Fruit fly (Drosophila melanogaster) whole organism, embryonic: ENCODE data around the gene CG6511.

Source experiments
- Adf1 ChIP-seq: fragments of 200-800 bp; sonication (Bioruptor generic); IDR thresholded peaks from 2 replicates; pipeline ENCODE4 v1.3.6; 2022; ENCODE audit warnings: missing biosample characterization, missing genetic modification characterization
- Antp ChIP-seq: fragments of 200-800 bp; sonication (Bioruptor generic); optimal IDR thresholded peaks from 3 replicates; lab custom pipeline; 2016; ENCODE audit warnings: missing biosample characterization, missing genetic modification characterization
- Blimp-1 ChIP-seq: fragments of 200-800 bp; sonication (Bioruptor generic); optimal IDR thresholded peaks from 3 replicates; lab custom pipeline; 2018; ENCODE audit warnings: missing biosample characterization, missing genetic modification characterization, mild to moderate bottlenecking, moderate library complexity, missing genetic modification reagents
- CG10366 ChIP-seq: fragments of 200-800 bp; sonication (Bioruptor generic); IDR thresholded peaks from 2 replicates; pipeline ENCODE4 v1.3.6; 2022; ENCODE audit warnings: missing biosample characterization, missing genetic modification characterization
- CG11456 ChIP-seq: fragments of 200-800 bp; sonication (Bioruptor generic); IDR thresholded peaks from 3 replicates; pipeline ENCODE4 v1.3.6; 2022; ENCODE audit warnings: missing biosample characterization, missing genetic modification characterization
- CG12236 ChIP-seq: fragments of 200-800 bp; sonication (Bioruptor generic); optimal IDR thresholded peaks from 2 replicates; lab custom pipeline; 2016; ENCODE audit warnings: missing biosample characterization, missing genetic modification characterization
- CG12744 ChIP-seq: fragments of 200-800 bp; sonication (Bioruptor generic); optimal IDR thresholded peaks from 2 replicates; lab custom pipeline; 2016; ENCODE audit warnings: missing biosample characterization, missing genetic modification characterization
- CG13624 ChIP-seq: fragments of 200-800 bp; sonication (Bioruptor generic); optimal IDR thresholded peaks from 2 replicates; lab custom pipeline; 2016; ENCODE audit warnings: missing biosample characterization, missing genetic modification characterization
- CG13894 ChIP-seq: fragments of 200-800 bp; sonication (Bioruptor generic); optimal IDR thresholded peaks from 3 replicates; lab custom pipeline; 2018; ENCODE audit warnings: missing biosample characterization, mild to moderate bottlenecking, missing genetic modification characterization, moderate library complexity
- CG1603 ChIP-seq: fragments of 200-800 bp; sonication (Bioruptor generic); optimal IDR thresholded peaks from 2 replicates; lab custom pipeline; 2019; ENCODE audit warnings: missing biosample characterization, mild to moderate bottlenecking, missing genetic modification characterization, moderate library complexity
- CG2202 ChIP-seq: fragments of 200-800 bp; sonication (Bioruptor generic); optimal IDR thresholded peaks from 2 replicates; lab custom pipeline; 2018; ENCODE audit warnings: missing biosample characterization, mild to moderate bottlenecking, missing genetic modification characterization
- CG31441 ChIP-seq: fragments of 200-800 bp; sonication (Bioruptor generic); IDR thresholded peaks from 2 replicates; pipeline ENCODE4 v1.3.6; 2022; ENCODE audit warnings: missing biosample characterization, missing genetic modification characterization
- CG3726 ChIP-seq: fragments of 200-800 bp; sonication (Bioruptor generic); IDR thresholded peaks from 3 replicates; pipeline ENCODE4, ENCODE4 v1.3.6; 2022; ENCODE audit warnings: missing biosample characterization, missing genetic modification characterization
- CG3838 ChIP-seq: fragments of 200-800 bp; sonication (Bioruptor generic); optimal IDR thresholded peaks from 3 replicates; lab custom pipeline; 2016; ENCODE audit warnings: missing biosample characterization, missing genetic modification characterization
- CG4328 ChIP-seq: fragments of 200-800 bp; sonication (Bioruptor generic); optimal IDR thresholded peaks from 3 replicates; lab custom pipeline; 2017; ENCODE audit warnings: missing biosample characterization, missing genetic modification reagents, missing genetic modification characterization
- CG7271 ChIP-seq: fragments of 200-800 bp; sonication (Bioruptor generic); optimal IDR thresholded peaks from 2 replicates; lab custom pipeline; 2018; ENCODE audit warnings: missing biosample characterization, mild to moderate bottlenecking, missing genetic modification characterization, moderate library complexity
- CG7372 ChIP-seq: fragments of 200-800 bp; sonication (Bioruptor generic); IDR thresholded peaks from 2 replicates; pipeline ENCODE4 v1.3.6; 2022; ENCODE audit warnings: missing biosample characterization, missing genetic modification characterization
- CG7963 ChIP-seq: fragments of 200-800 bp; sonication (Bioruptor generic); IDR thresholded peaks from 3 replicates; pipeline ENCODE4 v1.3.6; 2022; ENCODE audit warnings: missing biosample characterization, missing genetic modification characterization; ENCODE audit not compliant: partially characterized antibody
- Dfd ChIP-seq, 2 experiments: fragments of >200 bp; optimal IDR thresholded peaks; 2 replicates each; lab custom pipeline; 2017; ENCODE audit warnings: missing biosample characterization in 2 of 2, missing genetic modification characterization in 2 of 2
- Doc3 ChIP-seq: fragments of 200-800 bp; sonication (Bioruptor generic); IDR thresholded peaks from 3 replicates; pipeline ENCODE4 v1.3.6; 2022; ENCODE audit warnings: missing biosample characterization, missing genetic modification characterization; ENCODE audit not compliant: partially characterized antibody
- Fer2 ChIP-seq: fragments of 200-800 bp; sonication (Bioruptor generic); optimal IDR thresholded peaks from 2 replicates; lab custom pipeline; 2018; ENCODE audit warnings: missing biosample characterization, mild to moderate bottlenecking, missing genetic modification characterization, moderate library complexity
- Gsc ChIP-seq: fragments of 200-800 bp; sonication (Bioruptor generic); IDR thresholded peaks from 2 replicates; pipeline ENCODE4 v1.3.6; 2022; ENCODE audit warnings: missing biosample characterization, missing genetic modification characterization
- HLH54F ChIP-seq: fragments of 200-800 bp; sonication (Bioruptor generic); optimal IDR thresholded peaks from 3 replicates; lab custom pipeline; 2016; ENCODE audit warnings: missing biosample characterization, missing genetic modification characterization
- Hand ChIP-seq: fragments of 200-800 bp; sonication (Bioruptor generic); optimal IDR thresholded peaks from 2 replicates; lab custom pipeline; 2017; ENCODE audit warnings: mild to moderate bottlenecking, missing biosample characterization, missing genetic modification reagents, missing genetic modification characterization
- Hr78 ChIP-seq, 2 experiments: fragments of 200-800 bp in 1 of 2; fragments of >200 bp in 1 of 2; sonication (Bioruptor generic) in 1 of 2; optimal IDR thresholded peaks; 2 replicates each; lab custom pipeline; 2017 to 2019; ENCODE audit warnings: missing biosample characterization in 2 of 2, missing genetic modification characterization in 2 of 2, mild to moderate bottlenecking in 1 of 2, moderate library complexity in 1 of 2
- Jarid2 ChIP-seq: fragments of 200-800 bp; sonication (Bioruptor generic); optimal IDR thresholded peaks from 3 replicates; lab custom pipeline; 2017; ENCODE audit warnings: mild to moderate bottlenecking, missing biosample characterization, missing genetic modification reagents, missing genetic modification characterization
- NC2α ChIP-seq: fragments of 200-800 bp; sonication (Bioruptor generic); optimal IDR thresholded peaks from 2 replicates; lab custom pipeline; 2016; ENCODE audit warnings: missing biosample characterization, missing genetic modification characterization
- Opbp ChIP-seq: fragments of 200-800 bp; sonication (Bioruptor generic); IDR thresholded peaks from 3 replicates; pipeline ENCODE4 v1.3.6; 2022; ENCODE audit warnings: missing biosample characterization, missing genetic modification characterization; ENCODE audit not compliant: partially characterized antibody
- Poxn ChIP-seq: fragments of 200-800 bp; sonication (Bioruptor generic); IDR thresholded peaks from 2 replicates; pipeline ENCODE4 v1.3.6; 2022; ENCODE audit warnings: missing biosample characterization, missing genetic modification characterization
- Tbp ChIP-seq: fragments of >200 bp; optimal IDR thresholded peaks from 2 replicates; lab custom pipeline; 2018; ENCODE audit warnings: missing biosample characterization, missing genetic modification characterization
- ab ChIP-seq: fragments of 200-800 bp; sonication (Bioruptor generic); optimal IDR thresholded peaks from 2 replicates; lab custom pipeline; 2016; ENCODE audit warnings: missing biosample characterization, missing genetic modification characterization
- bigmax ChIP-seq: fragments of 200-800 bp; sonication (Bioruptor generic); optimal IDR thresholded peaks from 2 replicates; lab custom pipeline; 2018; ENCODE audit warnings: missing biosample characterization, mild to moderate bottlenecking, missing genetic modification characterization
- bsh ChIP-seq, 2 experiments: fragments of 200-800 bp; sonication (Bioruptor generic); optimal IDR thresholded peaks; 2 replicates each; lab custom pipeline; 2017 to 2018; ENCODE audit warnings: mild to moderate bottlenecking in 2 of 2, missing biosample characterization in 2 of 2, missing genetic modification characterization in 2 of 2, moderate library complexity in 1 of 2
- btn ChIP-seq: fragments of 200-800 bp; sonication (Bioruptor generic); optimal IDR thresholded peaks from 2 replicates; lab custom pipeline; 2016; ENCODE audit warnings: missing biosample characterization, missing genetic modification characterization
- crc ChIP-seq: fragments of 200-800 bp; sonication (Bioruptor generic); optimal IDR thresholded peaks from 2 replicates; lab custom pipeline; 2016; ENCODE audit warnings: missing biosample characterization, missing genetic modification characterization
- crp ChIP-seq, 2 experiments: fragments of 200-800 bp; sonication (Bioruptor generic); optimal IDR thresholded peaks; 2 replicates in 1 of 2; 3 replicates in 1 of 2; lab custom pipeline; 2017; ENCODE audit warnings: missing biosample characterization in 2 of 2, missing genetic modification characterization in 2 of 2, mild to moderate bottlenecking in 1 of 2, moderate library complexity in 1 of 2
- dmrt99B ChIP-seq: fragments of 200-800 bp; sonication (Bioruptor generic); optimal IDR thresholded peaks from 2 replicates; lab custom pipeline; 2018; ENCODE audit warnings: missing biosample characterization, mild to moderate bottlenecking, missing genetic modification characterization, moderate library complexity
- eyg ChIP-seq: fragments of 200-800 bp; sonication (Bioruptor generic); optimal IDR thresholded peaks from 3 replicates; lab custom pipeline; 2016; ENCODE audit warnings: missing biosample characterization, missing genetic modification characterization
- fd96Cb ChIP-seq: fragments of 200-800 bp; sonication (Bioruptor generic); optimal IDR thresholded peaks from 2 replicates; lab custom pipeline; 2018; ENCODE audit warnings: missing biosample characterization, mild to moderate bottlenecking, missing genetic modification characterization, moderate library complexity
- gsb-n ChIP-seq: fragments of 200-800 bp; sonication (Bioruptor generic); optimal IDR thresholded peaks from 3 replicates; lab custom pipeline; 2018; ENCODE audit warnings: missing biosample characterization, mild to moderate bottlenecking, missing genetic modification characterization
- hb ChIP-seq: fragments of 200-800 bp; sonication (Bioruptor generic); IDR thresholded peaks from 3 replicates; pipeline ENCODE4 v1.3.6; 2022; ENCODE audit warnings: missing biosample characterization, missing genetic modification characterization; ENCODE audit not compliant: partially characterized antibody
- psq ChIP-seq: fragments of 200-800 bp; sonication (Bioruptor generic); optimal IDR thresholded peaks from 2 replicates; lab custom pipeline; 2017; ENCODE audit warnings: missing biosample characterization, missing genetic modification characterization
- repo ChIP-seq: fragments of 200-800 bp; sonication (Bioruptor generic); optimal IDR thresholded peaks from 2 replicates; lab custom pipeline; 2016; ENCODE audit warnings: missing biosample characterization, missing genetic modification characterization
- sima ChIP-seq: fragments of 200-800 bp; sonication (Bioruptor generic); optimal IDR thresholded peaks from 2 replicates; lab custom pipeline; 2016; ENCODE audit warnings: missing biosample characterization, missing genetic modification characterization
- sna ChIP-seq: fragments of 200-800 bp; sonication (Bioruptor generic); IDR thresholded peaks from 2 replicates; pipeline ENCODE4 v1.3.6; 2022; ENCODE audit warnings: missing biosample characterization, missing genetic modification characterization; ENCODE audit not compliant: partially characterized antibody
- sob ChIP-seq: fragments of 200-800 bp; sonication (Bioruptor generic); IDR thresholded peaks from 2 replicates; pipeline ENCODE4 v1.3.6; 2022; ENCODE audit warnings: missing biosample characterization, missing genetic modification characterization
- tll ChIP-seq, 2 experiments: fragments of 200-800 bp in 1 of 2; fragments of >200 bp in 1 of 2; sonication (Bioruptor generic) in 1 of 2; optimal IDR thresholded peaks; 2 replicates each; lab custom pipeline; 2017 to 2019; ENCODE audit warnings: missing biosample characterization in 2 of 2, missing genetic modification characterization in 2 of 2, mild to moderate bottlenecking in 1 of 2, moderate library complexity in 1 of 2
- usp ChIP-seq: fragments of >200 bp; optimal IDR thresholded peaks from 2 replicates; lab custom pipeline; 2017; ENCODE audit warnings: missing biosample characterization, missing genetic modification characterization
- vnd ChIP-seq: fragments of 200-800 bp; sonication (Bioruptor generic); IDR thresholded peaks from 3 replicates; pipeline ENCODE4 v1.3.6; 2022; ENCODE audit warnings: missing biosample characterization, missing genetic modification characterization; ENCODE audit not compliant: partially characterized antibody
- wdn ChIP-seq: fragments of 200-800 bp; sonication (Bioruptor generic); IDR thresholded peaks from 2 replicates; pipeline ENCODE4 v1.3.6; 2022; ENCODE audit warnings: missing biosample characterization, missing genetic modification characterization

The CG6511 gene

dm6 chr3L:8719990-8720559 is 1.0 kb upstream of the CG6511 start, which contains the start of gene SrpRbeta (continued):
- TF ChIP-seq Doc3 (GFP tag; lab: Robert Waterston, UW) (no peak), crp (GFP tag; optimal IDR thresholded peaks at IDR 0.05; lab: Kevin White, UChicago) (peak in 1 of 2 experiments; percentile 29), Dfd (GFP tag; optimal IDR thresholded peaks at IDR 0.05; lab: Kevin White, UChicago) (no peak), Hand (no peak), vnd (no peak), Opbp (GFP tag; lab: Robert Waterston, UW) (no peak), repo (GFP tag; lab: Kevin White, UChicago) (peak; percentile 4), bsh (GFP tag; optimal IDR thresholded peaks at IDR 0.05; lab: Kevin White, UChicago) (no peak), CG13624 (peak; percentile 45), sima (GFP tag; lab: Kevin White, UChicago) (no peak), Hr78 (GFP tag; optimal IDR thresholded peaks at IDR 0.05; lab: Kevin White, UChicago) (no peak), usp (GFP tag; lab: Kevin White, UChicago) (no peak), btn (GFP tag; lab: Kevin White, UChicago) (no peak), HLH54F (peak; percentile 30), Fer2 (no peak), Jarid2 (no peak), fd96Cb (no peak), CG3838 (no peak), bigmax (no peak), CG3726 (GFP tag; lab: Robert Waterston, UW) (no peak), Gsc (GFP tag; lab: Robert Waterston, UW) (no peak), CG12236 (no peak), CG7271 (tag; lab: Kevin White, UChicago) (no peak), CG7372 (GFP tag; lab: Robert Waterston, UW) (no peak), CG7963 (GFP tag; lab: Robert Waterston, UW) (no peak), NC2α (GFP tag; lab: Kevin White, UChicago) (no peak), Poxn (GFP tag; lab: Robert Waterston, UW) (no peak), gsb-n (tag; lab: Kevin White, UChicago) (no peak), hb (GFP tag; lab: Robert Waterston, UW) (no peak), sna (GFP tag; lab: Robert Waterston, UW) (no peak), CG11456 (GFP tag; lab: Robert Waterston, UW) (peak; percentile 23; the same call in 1 of the 3 replicates), sob (peak; percentile 68), CG10366 (no peak), CG1603 (peak; percentile 40), ab (GFP tag; lab: Kevin White, UChicago) (no peak), CG4328 (GFP tag; lab: Kevin White, UChicago) (no peak), CG12744 (no peak), Antp (peak; percentile 23), psq (GFP tag; lab: Kevin White, UChicago) (no peak), crc (no peak), CG2202 (tag; lab: Kevin White, UChicago) (no peak), Tbp (no peak), dmrt99B (tag; lab: Kevin White, UChicago) (no peak), CG13894 (tag; lab: Kevin White, UChicago) (no peak), Blimp-1 (GFP tag; lab: Kevin White, UChicago) (no peak), CG31441 (GFP tag; lab: Robert Waterston, UW) (no peak), tll (GFP tag; optimal IDR thresholded peaks at IDR 0.05; lab: Kevin White, UChicago) (no peak), eyg (GFP tag; lab: Kevin White, UChicago) (no peak), wdn (GFP tag; lab: Robert Waterston, UW) (no peak), Adf1 (GFP tag; lab: Robert Waterston, UW) (no peak)
